Worm (Caenorhabditis elegans) whole organism, L4 larva: ENCODE results near the gene K12D9.1.
A peak's percentile ranks its signal among the peaks of the same experiment; 100 is the strongest.
"Not testable (repeated sequence)": the region's sequence is repeated elsewhere in the genome, so short reads cannot be mapped to it uniquely, and the experiment has no call there.

Experiments used
- F10B5.3 ChIP-seq: sonication (generic microtip); optimal IDR thresholded peaks from 2 replicates; lab custom pipeline; 2016; ENCODE audit warnings: mild to moderate bottlenecking, missing genetic modification characterization, missing compliant biosample characterization
- F37D6.2 ChIP-seq: sonication (generic microtip); optimal IDR thresholded peaks from 2 replicates; lab custom pipeline; 2016; ENCODE audit warnings: mild to moderate bottlenecking, missing genetic modification characterization, missing compliant biosample characterization
- R02D3.7 ChIP-seq: fragments of 150-350 bp; sonication (generic microtip); optimal IDR thresholded peaks from 3 replicates; lab custom pipeline; 2014; ENCODE audit warnings: missing biosample characterization, missing genetic modification characterization
- Y48G9A.11 ChIP-seq: fragments of 200-800 bp; sonication (Bioruptor generic); IDR thresholded peaks from 2 replicates; pipeline ENCODE4 v1.3.6; 2022; ENCODE audit warnings: missing genetic modification reagents, missing genetic modification characterization, missing compliant biosample characterization
- ZK546.5 ChIP-seq, 2 experiments: sonication (generic microtip); optimal IDR thresholded peaks; 2 replicates each; lab custom pipeline; 2017; ENCODE audit warnings: missing biosample characterization in 2 of 2, missing genetic modification characterization in 2 of 2
- aha-1 ChIP-seq: fragments of 150-350 bp; peaks from one replicate; lab custom pipeline; 2014; ENCODE audit warnings: missing biosample characterization, missing genetic modification characterization
- ctbp-1 ChIP-seq: fragments of 200-800 bp; sonication (Bioruptor generic); IDR thresholded peaks from 2 replicates; pipeline ENCODE4 v1.3.6; 2022; ENCODE audit warnings: missing genetic modification reagents, missing genetic modification characterization, missing compliant biosample characterization
- daf-19 ChIP-seq: fragments of 200-800 bp; sonication (Bioruptor generic); conservative IDR thresholded peaks from 2 replicates; pipeline ENCODE4 v1.3.6; 2022; ENCODE audit warnings: missing genetic modification characterization, missing compliant biosample characterization
- dmd-8 ChIP-seq: fragments of 200-800 bp; sonication (Bioruptor generic); IDR thresholded peaks from 2 replicates; pipeline ENCODE4 v1.3.6; 2022; ENCODE audit warnings: missing genetic modification characterization, missing compliant biosample characterization
- duxl-1 ChIP-seq: sonication (generic microtip); optimal IDR thresholded peaks from 2 replicates; lab custom pipeline; 2016; ENCODE audit warnings: mild to moderate bottlenecking, missing genetic modification characterization, moderate library complexity, missing compliant biosample characterization; ENCODE audit not compliant: poor library complexity
- fkh-10 ChIP-seq: fragments of 150-350 bp; optimal IDR thresholded peaks from 2 replicates; lab custom pipeline; 2014; ENCODE audit warnings: missing biosample characterization, missing genetic modification reagents, missing genetic modification characterization
- jun-1 ChIP-seq: fragments of 150-350 bp; optimal IDR thresholded peaks from 2 replicates; lab custom pipeline; 2014; ENCODE audit warnings: missing biosample characterization, missing genetic modification reagents, missing genetic modification characterization
- lim-7 ChIP-seq: fragments of 200-800 bp; sonication (Bioruptor generic); IDR thresholded peaks from 2 replicates; pipeline ENCODE4 v1.3.6; 2022; ENCODE audit warnings: missing genetic modification characterization, missing compliant biosample characterization
- lin-39 ChIP-seq: fragments of 150-350 bp; optimal IDR thresholded peaks from 2 replicates; lab custom pipeline; 2014; ENCODE audit warnings: missing biosample characterization, missing genetic modification reagents, missing genetic modification characterization
- lir-3 ChIP-seq: sonication (generic microtip); optimal IDR thresholded peaks from 2 replicates; lab custom pipeline; 2016; ENCODE audit warnings: mild to moderate bottlenecking, missing genetic modification characterization, missing compliant biosample characterization
- madf-5 ChIP-seq, 2 experiments: fragments of 200-800 bp; sonication (Bioruptor generic); IDR thresholded peaks; 2 replicates each; pipeline ENCODE4 v1.3.6; 2022; ENCODE audit warnings: missing compliant biosample characterization in 2 of 2, missing genetic modification characterization in 2 of 2
- mdt-29 ChIP-seq: fragments of 200-800 bp; sonication (Bioruptor generic); IDR thresholded peaks from 2 replicates; pipeline ENCODE4 v1.3.6; 2022; ENCODE audit warnings: missing genetic modification reagents, missing genetic modification characterization, missing compliant biosample characterization
- mep-1 ChIP-seq: fragments of 150-350 bp; sonication (generic microtip); optimal IDR thresholded peaks from 3 replicates; lab custom pipeline; 2014; ENCODE audit warnings: missing biosample characterization, missing genetic modification characterization
- mes-2 ChIP-seq: sonication (generic microtip); optimal IDR thresholded peaks from 2 replicates; lab custom pipeline; 2016; ENCODE audit warnings: missing genotype, mild to moderate bottlenecking, missing genetic modification characterization, missing compliant biosample characterization; ENCODE audit not compliant: poor library complexity, severe bottlenecking
- mxl-2 ChIP-seq: fragments of 200-800 bp; sonication (Bioruptor generic); conservative IDR thresholded peaks from 2 replicates; pipeline ENCODE4 v1.3.6; 2022; ENCODE audit warnings: missing genetic modification reagents, missing genetic modification characterization, missing compliant biosample characterization
- nhr-102 ChIP-seq: sonication (generic microtip); optimal IDR thresholded peaks from 2 replicates; lab custom pipeline; 2016; ENCODE audit warnings: mild to moderate bottlenecking, missing genetic modification characterization, moderate library complexity, missing compliant biosample characterization
- nhr-111 ChIP-seq: fragments of 200-800 bp; sonication (Bioruptor generic); optimal IDR thresholded peaks from 2 replicates; lab custom pipeline; 2018; ENCODE audit warnings: mild to moderate bottlenecking, missing genetic modification characterization, missing compliant biosample characterization
- nhr-28 ChIP-seq: fragments of 150-350 bp; optimal IDR thresholded peaks from 2 replicates; lab custom pipeline; 2014; ENCODE audit warnings: missing biosample characterization, missing genetic modification characterization
- nhr-6 ChIP-seq: fragments of 150-350 bp; optimal IDR thresholded peaks from 2 replicates; lab custom pipeline; 2014; ENCODE audit warnings: missing biosample characterization, missing genetic modification characterization
- nhr-77 ChIP-seq: fragments of 150-350 bp; optimal IDR thresholded peaks from 2 replicates; lab custom pipeline; 2014; ENCODE audit warnings: missing biosample characterization, missing genetic modification characterization
- skn-1 ChIP-seq: fragments of 150-350 bp; optimal IDR thresholded peaks from 2 replicates; lab custom pipeline; 2014; ENCODE audit warnings: missing biosample characterization, missing genetic modification characterization
- snpc-1.2 ChIP-seq: fragments of 200-800 bp; sonication (Bioruptor generic); IDR thresholded peaks from 2 replicates; pipeline ENCODE4 v1.3.6; 2022; ENCODE audit warnings: missing genetic modification reagents, missing genetic modification characterization, missing compliant biosample characterization
- zag-1 ChIP-seq: fragments of 150-350 bp; optimal IDR thresholded peaks from 2 replicates; lab custom pipeline; 2014; ENCODE audit warnings: missing biosample characterization, missing genetic modification characterization
- zfp-3 ChIP-seq: fragments of 200-800 bp; sonication (Bioruptor generic); conservative IDR thresholded peaks from 2 replicates; pipeline ENCODE4 v1.3.6; 2022; ENCODE audit warnings: missing genetic modification reagents, missing genetic modification characterization, missing compliant biosample characterization

K12D9.1 gene

DNA sequence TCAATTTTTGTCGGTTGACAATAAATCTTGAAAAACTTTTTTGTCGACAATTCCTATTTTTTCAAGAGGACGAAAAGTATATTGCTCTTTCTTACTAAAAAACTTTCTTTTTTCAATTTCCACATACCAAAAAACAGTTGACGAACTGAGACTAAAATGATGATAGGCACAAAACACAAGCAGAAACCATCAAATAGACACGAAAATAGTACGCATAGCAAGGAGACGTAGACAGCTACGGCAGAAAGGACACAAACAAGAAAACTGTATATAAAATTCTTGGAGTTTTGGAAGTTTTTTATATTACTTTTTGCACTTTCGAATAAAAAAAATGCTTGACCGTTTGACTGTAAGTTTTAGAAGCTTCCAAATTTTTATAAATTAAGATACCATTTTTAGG, at the start of gene K12D9.1:
K12D9.1 (plus strand) TSS at position 301 of the 400 bp plus-strand sequence.
- TF ChIP-seq nhr-28 (tag; lab: Kevin White, UChicago) (peak; percentile 39), lin-39 (tag; lab: Kevin White, UChicago) (no peak)
- TF ChIP-seq, all 104 proteins: peak for 1

DNA sequence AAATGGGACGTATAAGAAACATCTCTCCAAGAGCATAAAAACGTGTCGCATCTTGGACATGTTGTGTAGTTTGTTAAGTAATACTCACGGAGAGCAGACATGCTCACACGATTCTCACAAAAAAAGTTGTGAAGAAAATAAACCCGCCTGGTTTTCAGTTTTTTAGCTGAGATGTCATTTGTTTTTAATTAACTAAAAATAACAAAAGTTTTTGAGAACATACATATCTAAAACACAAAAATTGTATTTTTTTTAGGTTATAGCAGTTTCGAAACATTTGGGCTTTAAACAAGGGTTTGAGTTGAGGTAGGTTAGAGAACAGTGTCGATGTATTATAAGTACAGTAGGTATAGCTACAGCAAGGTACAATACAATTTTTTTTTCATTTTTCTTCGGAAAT, 49.5 kb upstream of the K12D9.1 start, which contains the start of gene srh-88:
srh-88 (minus strand) TSS at position 101 of the 400 bp plus-strand sequence.
- no peak for TF ChIP-seq mes-2 (tag; lab: Kevin White, UChicago)
- TF ChIP-seq lir-3: no peak
- no peak for TF ChIP-seq ctbp-1 (GFP tag; lab: Robert Waterston, UW)
- no peak for TF ChIP-seq duxl-1 (tag; lab: Kevin White, UChicago)
- TF ChIP-seq nhr-77 (tag; lab: Kevin White, UChicago): no peak
- TF ChIP-seq, all 104 proteins: peak for 0

DNA sequence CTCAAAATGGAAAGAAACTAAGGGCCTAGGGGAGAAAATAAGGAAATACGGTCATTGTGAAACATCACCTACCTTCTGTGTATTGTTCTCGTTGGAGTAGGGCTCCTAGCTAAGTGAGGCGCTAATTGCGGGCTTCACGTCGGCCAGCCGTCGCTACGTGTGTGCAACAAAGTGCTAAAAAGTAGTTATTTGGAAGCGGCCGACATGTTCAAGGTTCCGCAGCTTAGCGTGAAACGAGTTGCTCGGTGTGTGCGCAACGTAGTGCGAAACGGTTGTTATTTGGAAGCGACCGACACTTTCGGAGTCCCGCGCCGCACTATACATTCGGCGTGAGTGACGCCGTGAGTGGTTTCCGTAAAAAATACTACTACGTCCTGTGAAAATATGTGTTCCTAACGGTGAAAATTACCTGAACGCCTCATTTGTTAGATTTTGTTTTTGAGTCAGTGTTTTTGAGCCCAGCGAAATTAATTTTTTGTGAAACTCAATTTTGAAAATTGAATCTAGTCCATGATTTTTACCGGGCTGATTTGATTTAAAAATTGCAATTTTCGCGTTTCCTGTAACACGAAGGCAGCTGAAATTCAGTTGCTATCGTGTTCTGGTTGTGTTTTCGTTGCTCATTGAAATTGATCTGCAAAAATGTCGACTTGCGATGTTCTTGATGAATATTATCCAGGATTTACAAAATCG, 42.8 kb upstream of the K12D9.1 start, which contains the start of gene srw-129:
srw-129 (plus strand) TSS at position 643 of the 693 bp plus-strand sequence.
- TF ChIP-seq fkh-10 (GFP tag; lab: Kevin White, UChicago) (no peak), aha-1 (tag; lab: Kevin White, UChicago) (peak; percentile 91), mep-1 (tag; lab: Kevin White, UChicago) (no peak), nhr-77 (tag; lab: Kevin White, UChicago) (no peak), snpc-1.2 (GFP tag; lab: Robert Waterston, UW) (0 out of 2 replicates have a peak, but pooled peaks have one; percentile 19), skn-1 (tag; lab: Kevin White, UChicago) (no peak), Y48G9A.11 (GFP tag; lab: Robert Waterston, UW) (0 out of 2 replicates have a peak, but pooled peaks have one; percentile 54), F37D6.2 (tag; lab: Kevin White, UChicago) (no peak), nhr-111 (GFP tag; lab: Kevin White, UChicago) (no peak), mxl-2 (GFP tag; lab: Robert Waterston, UW) (no peak), duxl-1 (tag; lab: Kevin White, UChicago) (no peak), ZK546.5 (tag; optimal IDR thresholded peaks at IDR 0.05; lab: Kevin White, UChicago) (no peak)

ce11 chrV:2975285-2975684, 39.0 kb upstream of the K12D9.1 start, which contains the start of gene srw-123:
srw-123 (minus strand) TSS chrV:2975385.
- not testable (repeated sequence) for TF ChIP-seq jun-1 (tag; lab: Kevin White, UChicago); madf-5 (GFP tag; IDR thresholded peaks at IDR 0.05; lab: Robert Waterston, UW); nhr-102 (tag; lab: Kevin White, UChicago)

ce11 chrV:2976287-2976686, 38.0 kb upstream of the K12D9.1 start, which contains the start of gene srw-124:
srw-124 (plus strand) TSS chrV:2976587.
- TF ChIP-seq lim-7: no peak
- TF ChIP-seq F10B5.3 (tag; lab: Kevin White, UChicago): no peak
- no peak for TF ChIP-seq nhr-6
- no peak for TF ChIP-seq zfp-3 (GFP tag; lab: Robert Waterston, UW)
- TF ChIP-seq zag-1: no peak
- no peak for TF ChIP-seq R02D3.7
- TF ChIP-seq mdt-29: no peak
- TF ChIP-seq daf-19 (GFP tag; lab: Robert Waterston, UW): no peak
- TF ChIP-seq, all 104 proteins: peak for 0

- TF ChIP-seq aha-1 (tag; lab: Kevin White, UChicago) (peak; percentile 28), dmd-8 (GFP tag; lab: Robert Waterston, UW) (no peak)
Observed at ce11 chrV:2979978-2980377, 34.3 kb upstream of the K12D9.1 start, which contains the start of gene srw-118. srw-118 (minus strand) TSS chrV:2980078.
